Worm (Caenorhabditis elegans) whole organism, early embryonic: ENCODE data around the gene cyp-34A1.

Experiments
- B0310.2 ChIP-seq: sonication (generic microtip); optimal IDR thresholded peaks from 2 replicates; lab custom pipeline; 2016; ENCODE audit warnings: mild to moderate bottlenecking, missing genetic modification characterization, missing compliant biosample characterization
- F13C5.2 ChIP-seq: sonication (generic microtip); optimal IDR thresholded peaks from 2 replicates; lab custom pipeline; 2017; ENCODE audit warnings: mild to moderate bottlenecking, missing genetic modification characterization, inconsistent platforms, missing compliant biosample characterization
- aly-1 ChIP-seq: sonication (generic microtip); optimal IDR thresholded peaks from 2 replicates; lab custom pipeline; 2016; ENCODE audit warnings: missing genetic modification characterization, missing compliant biosample characterization
- ama-1 ChIP-seq: fragments of 150-350 bp; optimal IDR thresholded peaks from 2 replicates; lab custom pipeline; 2014
- ceh-13 ChIP-seq: fragments of 200-800 bp; sonication (Bioruptor generic); optimal IDR thresholded peaks from 2 replicates; lab custom pipeline; 2018; ENCODE audit warnings: mild to moderate bottlenecking, missing genetic modification characterization, missing compliant biosample characterization
- ceh-36 ChIP-seq: sonication (generic microtip); optimal IDR thresholded peaks from 2 replicates; lab custom pipeline; 2016; ENCODE audit warnings: missing genetic modification characterization, inconsistent platforms, missing compliant biosample characterization
- ets-7 ChIP-seq: sonication (generic microtip); optimal IDR thresholded peaks from 2 replicates; lab custom pipeline; 2016; ENCODE audit warnings: missing genotype, missing genetic modification characterization, missing compliant biosample characterization
- flt-1 ChIP-seq: fragments of 200-800 bp; sonication (Bioruptor generic); IDR thresholded peaks from 2 replicates; pipeline ENCODE4 v1.3.6; 2022; ENCODE audit warnings: missing genetic modification characterization, missing compliant biosample characterization
- hmbx-1 ChIP-seq: sonication (generic microtip); optimal IDR thresholded peaks from 2 replicates; lab custom pipeline; 2016; ENCODE audit warnings: mild to moderate bottlenecking, missing genetic modification characterization, missing compliant biosample characterization
- hmg-4 ChIP-seq: fragments of 200-800 bp; sonication (Bioruptor generic); optimal IDR thresholded peaks from 2 replicates; lab custom pipeline; 2018; ENCODE audit warnings: mild to moderate bottlenecking, missing genetic modification characterization, missing compliant biosample characterization
- hnd-1 ChIP-seq: sonication (generic microtip); optimal IDR thresholded peaks from 2 replicates; lab custom pipeline; 2016; ENCODE audit warnings: missing genetic modification characterization, missing compliant biosample characterization
- pes-1 ChIP-seq: fragments of 200-800 bp; sonication (Bioruptor generic); IDR thresholded peaks from 2 replicates; pipeline ENCODE4 v1.3.6; 2022; ENCODE audit warnings: missing genetic modification reagents, missing genetic modification characterization, missing compliant biosample characterization
- scrt-1 ChIP-seq: fragments of 200-800 bp; sonication (Bioruptor generic); IDR thresholded peaks from 2 replicates; pipeline ENCODE4 v1.3.6; 2022; ENCODE audit warnings: missing genetic modification characterization, missing compliant biosample characterization
- sea-1 ChIP-seq: fragments of 200-800 bp; sonication (Bioruptor generic); conservative IDR thresholded peaks from 2 replicates; pipeline ENCODE4 v1.3.6; 2022; ENCODE audit warnings: missing genetic modification characterization, missing compliant biosample characterization
- tbx-11 ChIP-seq: fragments of 200-800 bp; sonication (Bioruptor generic); IDR thresholded peaks from 2 replicates; pipeline ENCODE4 v1.3.6; 2022; ENCODE audit warnings: missing genetic modification characterization, missing compliant biosample characterization
- tbx-37 ChIP-seq: fragments of 200-800 bp; sonication (Bioruptor generic); conservative IDR thresholded peaks from 2 replicates; pipeline ENCODE4 v1.3.6; 2022; ENCODE audit warnings: missing genetic modification reagents, missing genetic modification characterization, missing compliant biosample characterization
- tra-4 ChIP-seq: sonication (generic microtip); optimal IDR thresholded peaks from 2 replicates; lab custom pipeline; 2017; ENCODE audit warnings: missing genetic modification characterization, missing compliant biosample characterization

Gene cyp-34A1

DNA sequence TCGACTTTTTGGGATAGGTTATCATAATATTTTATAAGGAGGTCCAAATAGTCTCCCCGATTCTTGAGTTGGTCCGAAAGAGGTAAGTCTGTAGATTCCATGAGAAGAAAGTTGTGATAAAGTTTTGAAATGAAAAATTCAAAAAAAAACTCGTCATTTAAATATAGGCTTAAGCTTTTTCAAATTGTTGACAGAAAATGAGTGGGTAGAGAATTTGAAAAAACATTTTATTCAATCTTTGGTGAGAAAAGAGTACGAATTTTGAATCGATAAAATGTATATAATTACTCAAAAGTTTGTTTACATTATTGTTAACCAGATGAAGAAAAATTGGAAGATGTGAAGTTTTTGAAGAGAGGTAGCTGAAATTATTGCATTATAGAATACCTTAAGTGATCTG is 17.7 kb upstream of the cyp-34A1 start, which contains the start of gene T26H8.5:
Gene T26H8.5 (minus strand): TSS at position 101 of the 400 bp plus-strand sequence.
- no peak for TF ChIP-seq pes-1 (GFP tag; lab: Robert Waterston, UW)
- no peak for TF ChIP-seq sea-1 (GFP tag; lab: Robert Waterston, UW)
- TF ChIP-seq tra-4: no peak
- no peak for TF ChIP-seq scrt-1 (GFP tag; lab: Robert Waterston, UW)
- no peak for TF ChIP-seq hnd-1 (tag; lab: Kevin White, UChicago)
- TF ChIP-seq aly-1 (tag; lab: Kevin White, UChicago): no peak
- no peak for TF ChIP-seq tbx-37 (GFP tag; lab: Robert Waterston, UW)
- no peak for TF ChIP-seq hmbx-1 (tag; lab: Kevin White, UChicago)
- no peak for TF ChIP-seq ceh-36 (tag; lab: Kevin White, UChicago)
- TF ChIP-seq ets-7 (tag; lab: Kevin White, UChicago): no peak
- no peak for TF ChIP-seq flt-1 (GFP tag; lab: Robert Waterston, UW)
- TF ChIP-seq tbx-11 (GFP tag; lab: Robert Waterston, UW): no peak
- no peak for TF ChIP-seq ceh-13 (GFP tag; lab: Kevin White, UChicago)

DNA sequence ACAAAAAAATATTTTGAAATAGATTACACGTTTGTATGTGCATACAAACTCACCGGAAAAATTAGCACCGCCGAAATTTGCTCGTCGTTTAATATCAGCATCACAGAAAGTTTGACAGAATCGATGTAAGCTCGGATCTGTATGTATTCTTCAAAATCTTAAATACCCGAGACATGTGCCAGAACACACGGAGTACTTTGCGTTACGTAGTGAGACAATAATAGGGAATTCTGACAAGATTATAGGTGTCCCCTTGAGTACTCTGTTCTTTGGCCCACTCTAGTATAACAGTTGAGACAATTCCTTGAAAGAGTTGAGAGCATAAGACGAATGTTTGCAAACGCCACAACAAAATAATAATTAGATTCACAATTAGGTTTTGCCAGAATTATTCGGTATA is 15.9 kb upstream of the cyp-34A1 start, which contains the start of gene srx-48:
Gene srx-48 (minus strand): TSS at position 101 of the 400 bp plus-strand sequence.
- TF ChIP-seq tbx-37 (GFP tag; lab: Robert Waterston, UW): no peak
- TF ChIP-seq ets-7 (tag; lab: Kevin White, UChicago): no peak
- no peak for TF ChIP-seq sea-1 (GFP tag; lab: Robert Waterston, UW)
- no peak for TF ChIP-seq B0310.2 (tag; lab: Kevin White, UChicago)
- no peak for TF ChIP-seq tra-4
- no peak for TF ChIP-seq ceh-13 (GFP tag; lab: Kevin White, UChicago)
- no peak for TF ChIP-seq F13C5.2 (tag; lab: Kevin White, UChicago)

DNA sequence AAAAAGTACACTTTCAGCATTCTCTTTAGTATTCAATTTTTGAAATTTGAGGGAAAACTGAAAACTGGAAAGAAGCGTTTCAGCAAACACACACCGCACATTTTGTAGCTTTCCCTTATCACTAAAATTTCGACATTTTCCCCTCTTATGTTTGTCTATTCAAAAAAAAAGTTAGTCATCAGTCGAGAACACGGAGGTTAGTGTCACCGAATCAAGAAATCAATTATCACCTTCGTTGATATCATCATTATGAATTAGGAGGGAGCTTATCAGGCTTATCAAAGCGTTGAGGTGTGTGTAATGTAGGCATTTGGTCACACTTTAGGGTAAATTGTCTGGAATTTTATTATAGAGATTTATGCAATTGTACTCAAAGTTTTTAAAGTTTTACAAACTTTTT is 10.8 kb upstream of the cyp-34A1 start, which contains the start of gene cpr-3:
Gene cpr-3 (minus strand): TSS at position 104 of the 400 bp plus-strand sequence.
- no peak for TF ChIP-seq scrt-1 (GFP tag; lab: Robert Waterston, UW)
- no peak for TF ChIP-seq B0310.2 (tag; lab: Kevin White, UChicago)

DNA sequence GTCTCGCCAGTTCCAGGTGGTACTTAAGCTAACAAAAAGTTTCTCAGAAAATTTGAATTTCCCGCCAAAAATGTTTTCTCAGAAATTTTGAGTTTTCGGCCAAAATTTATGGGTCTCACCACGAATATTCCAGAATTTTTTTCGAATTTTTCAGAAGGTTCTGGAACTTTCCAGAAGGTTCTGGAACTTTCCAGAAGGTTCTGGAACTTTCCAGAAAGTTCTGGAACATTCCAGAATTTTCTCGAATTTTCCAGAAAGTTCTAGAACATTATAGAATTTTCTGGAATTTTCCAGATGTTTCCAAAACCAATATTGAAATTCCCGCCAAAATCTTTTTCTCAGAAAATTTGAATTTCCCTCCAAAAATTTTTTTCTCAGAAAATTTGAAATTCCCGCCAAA is 7.7 kb upstream of the cyp-34A1 start:
- TF ChIP-seq pes-1 (GFP tag; lab: Robert Waterston, UW) (peak; percentile 54; the same call in 1 of the 2 replicates), flt-1 (GFP tag; lab: Robert Waterston, UW) (peak; percentile 15; the same call in 1 of the 2 replicates)

DNA sequence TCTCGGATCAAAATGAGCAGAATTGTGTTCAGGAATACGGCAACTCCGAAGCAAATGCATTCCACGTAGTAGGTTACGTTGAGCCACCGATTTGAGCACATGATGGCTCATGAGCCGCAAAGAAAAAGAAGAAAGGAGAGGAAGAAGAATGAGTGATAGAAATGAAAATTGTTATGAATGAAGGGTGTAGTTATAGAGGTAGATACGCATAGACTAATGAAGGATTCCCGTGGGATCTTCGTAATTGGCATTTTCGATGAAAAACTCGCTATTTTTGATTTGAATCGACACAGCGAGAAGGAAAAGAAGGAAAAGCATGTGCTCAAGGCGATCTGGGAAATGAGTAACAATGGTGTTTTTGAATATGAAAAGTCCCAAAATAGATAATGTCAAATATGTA is 6.1 kb upstream of the cyp-34A1 start, which contains the start of gene str-96:
Gene str-96 (minus strand): TSS at position 101 of the 400 bp plus-strand sequence.
- no peak for TF ChIP-seq flt-1 (GFP tag; lab: Robert Waterston, UW)
- no peak for TF ChIP-seq hmbx-1 (tag; lab: Kevin White, UChicago)
- no peak for TF ChIP-seq tbx-37 (GFP tag; lab: Robert Waterston, UW)
- TF ChIP-seq ets-7 (tag; lab: Kevin White, UChicago): no peak
- no peak for TF ChIP-seq aly-1 (tag; lab: Kevin White, UChicago)
- no peak for TF ChIP-seq ceh-13 (GFP tag; lab: Kevin White, UChicago)
- no peak for TF ChIP-seq sea-1 (GFP tag; lab: Robert Waterston, UW)
- no peak for TF ChIP-seq ama-1 (lab: Kevin White, UChicago)
- no peak for TF ChIP-seq hmg-4 (GFP tag; lab: Kevin White, UChicago)
- TF ChIP-seq F13C5.2 (tag; lab: Kevin White, UChicago): no peak
- TF ChIP-seq tra-4: no peak
- no peak for TF ChIP-seq pes-1 (GFP tag; lab: Robert Waterston, UW)
- TF ChIP-seq scrt-1 (GFP tag; lab: Robert Waterston, UW): no peak
- no peak for TF ChIP-seq B0310.2 (tag; lab: Kevin White, UChicago)
- TF ChIP-seq hnd-1 (tag; lab: Kevin White, UChicago): no peak
- TF ChIP-seq tbx-11 (GFP tag; lab: Robert Waterston, UW): no peak
- TF ChIP-seq ceh-36 (tag; lab: Kevin White, UChicago): no peak

DNA sequence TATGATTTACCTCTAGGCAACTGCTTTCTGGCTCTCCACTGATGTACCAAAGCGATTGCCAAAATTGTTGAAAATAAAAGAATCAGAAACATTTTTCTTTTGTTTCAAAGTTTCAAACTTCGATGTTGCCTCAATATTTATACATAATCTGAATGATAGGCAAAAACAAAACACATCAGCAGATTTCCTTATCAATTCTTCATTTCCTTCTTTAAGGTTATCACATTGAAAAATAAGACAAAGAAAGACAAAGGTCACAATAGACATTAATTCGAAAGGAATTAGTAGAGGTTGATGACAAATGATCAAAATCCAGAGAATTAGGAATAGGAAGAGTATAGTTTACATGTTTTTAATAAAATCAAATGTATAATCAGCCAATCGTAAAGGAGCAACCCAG is 3.2 kb upstream of the cyp-34A1 start, which contains the start of gene cyp-34A2:
Gene cyp-34A2 (minus strand): TSS at position 101 of the 400 bp plus-strand sequence.
- TF ChIP-seq F13C5.2 (tag; lab: Kevin White, UChicago) (no peak), aly-1 (tag; lab: Kevin White, UChicago) (no peak), ceh-13 (GFP tag; lab: Kevin White, UChicago) (no peak)

DNA sequence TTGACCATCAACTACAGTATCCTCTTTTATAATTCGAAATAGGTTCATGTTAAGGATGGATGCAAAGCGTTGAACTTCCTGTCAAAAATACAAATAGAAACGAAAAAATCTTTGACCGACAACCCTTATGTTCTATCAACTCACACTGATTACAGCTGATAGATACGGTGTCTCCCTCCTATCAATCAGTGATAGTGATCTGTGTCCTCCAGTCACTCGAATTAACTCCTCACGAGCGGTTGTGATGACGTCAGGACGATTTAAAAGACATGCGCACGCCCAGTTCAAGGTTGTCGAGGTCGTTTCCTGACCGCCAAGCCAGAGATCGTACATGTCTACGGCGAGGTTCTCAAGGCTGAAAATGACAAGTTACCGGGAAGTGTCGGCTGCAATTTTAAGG is 1.8 kb downstream of the cyp-34A1 start:
- no peak for TF ChIP-seq tbx-37 (GFP tag; lab: Robert Waterston, UW)
- TF ChIP-seq flt-1 (GFP tag; lab: Robert Waterston, UW): no peak
- no peak for TF ChIP-seq ceh-13 (GFP tag; lab: Kevin White, UChicago)
- TF ChIP-seq hnd-1 (tag; lab: Kevin White, UChicago): no peak
- TF ChIP-seq sea-1 (GFP tag; lab: Robert Waterston, UW): no peak
- no peak for TF ChIP-seq F13C5.2 (tag; lab: Kevin White, UChicago)
- no peak for TF ChIP-seq B0310.2 (tag; lab: Kevin White, UChicago)
- no peak for TF ChIP-seq scrt-1 (GFP tag; lab: Robert Waterston, UW)

DNA sequence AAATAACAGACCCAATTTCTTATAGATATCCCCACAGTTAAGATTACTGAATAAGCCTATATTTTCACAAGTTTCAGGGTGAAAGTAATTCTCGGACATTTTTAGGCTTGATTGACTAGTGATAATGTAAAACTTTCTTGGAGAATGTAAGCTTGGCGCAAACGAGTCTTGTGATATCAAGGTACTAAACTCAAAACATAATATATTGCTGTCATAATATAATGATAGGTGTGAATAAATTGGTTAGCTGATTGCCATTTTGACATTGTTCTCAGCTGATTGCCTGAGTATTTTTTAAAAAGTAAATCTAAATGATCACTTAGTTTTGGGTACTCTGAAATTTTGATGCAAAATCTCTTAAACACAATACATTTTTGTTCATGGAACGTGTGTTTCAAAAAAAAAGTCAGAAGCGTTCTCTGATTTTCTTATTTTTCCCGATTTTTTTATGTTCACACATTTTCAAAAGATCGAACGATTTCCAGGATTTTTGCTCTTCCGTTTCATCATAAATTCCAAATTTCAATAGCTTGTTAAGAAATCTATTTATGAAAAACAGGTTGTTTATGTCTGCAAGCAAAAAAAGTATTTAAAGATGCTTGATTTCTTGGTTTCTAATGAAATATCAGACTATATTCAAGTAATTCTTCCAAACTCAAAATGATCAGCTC is 6.3 kb downstream of the cyp-34A1 start, which contains the start of the genes srw-19 and srx-51:
Gene srw-19 (minus strand): TSS at position 101 of the 671 bp plus-strand sequence.
Gene srx-51 (plus strand): TSS at position 621 of the 671 bp plus-strand sequence.
- TF ChIP-seq ama-1 (lab: Kevin White, UChicago): no peak
